Worm (Caenorhabditis elegans) whole organism, L1 larva: ENCODE results near the gene str-199.

Source experiments
- C16A3.4 ChIP-seq: fragments of 150-350 bp; optimal IDR thresholded peaks from 2 replicates; lab custom pipeline; 2014; ENCODE audit warnings: missing biosample characterization, missing genetic modification characterization
- Y116A8C.19 ChIP-seq: sonication (generic microtip); optimal IDR thresholded peaks from 2 replicates; lab custom pipeline; 2016; ENCODE audit warnings: missing compliant biosample characterization, missing genetic modification characterization, borderline replicate concordance
- aha-1 ChIP-seq: fragments of 150-350 bp; optimal IDR thresholded peaks from 2 replicates; lab custom pipeline; 2014; ENCODE audit warnings: missing biosample characterization, missing genetic modification characterization
- alr-1 ChIP-seq: fragments of 200-800 bp; sonication (Bioruptor generic); optimal IDR thresholded peaks from 2 replicates; lab custom pipeline; 2018; ENCODE audit warnings: borderline replicate concordance, mild to moderate bottlenecking, missing genetic modification characterization, missing compliant biosample characterization
- aly-2 ChIP-seq: fragments of 150-350 bp; optimal IDR thresholded peaks from 2 replicates; lab custom pipeline; 2014; ENCODE audit warnings: missing biosample characterization, missing genetic modification characterization
- ama-1 ChIP-seq: fragments of 150-350 bp; optimal IDR thresholded peaks from 2 replicates; lab custom pipeline; 2014
- ceh-63 ChIP-seq: fragments of 200-800 bp; sonication (Bioruptor generic); optimal IDR thresholded peaks from 2 replicates; lab custom pipeline; 2018; ENCODE audit warnings: mild to moderate bottlenecking, missing genetic modification characterization, missing compliant biosample characterization
- ceh-90 ChIP-seq: sonication (generic microtip); optimal IDR thresholded peaks from 2 replicates; lab custom pipeline; 2016; ENCODE audit warnings: missing genetic modification characterization, missing compliant biosample characterization
- dsc-1 ChIP-seq: sonication (generic microtip); optimal IDR thresholded peaks from 2 replicates; lab custom pipeline; 2016; ENCODE audit warnings: mild to moderate bottlenecking, missing genetic modification characterization, missing compliant biosample characterization
- efl-3 ChIP-seq: fragments of 200-800 bp; sonication (Bioruptor generic); optimal IDR thresholded peaks from 2 replicates; lab custom pipeline; 2018; ENCODE audit warnings: mild to moderate bottlenecking, missing genetic modification characterization, missing compliant biosample characterization
- egl-27 ChIP-seq, 2 experiments: fragments of 150-350 bp in 1 of 2; sonication (generic microtip); optimal IDR thresholded peaks; 3 replicates each; lab custom pipeline; 2017 to 2018; ENCODE audit warnings: missing biosample characterization in 2 of 2, missing genetic modification characterization in 2 of 2, missing genetic modification reagents in 2 of 2
- ets-5 ChIP-seq: fragments of 200-800 bp; sonication (Bioruptor generic); IDR thresholded peaks from 2 replicates; pipeline ENCODE4 v1.3.6; 2022; ENCODE audit warnings: missing genetic modification characterization, missing compliant biosample characterization
- fkh-8 ChIP-seq: sonication (generic microtip); optimal IDR thresholded peaks from 2 replicates; lab custom pipeline; 2016; ENCODE audit warnings: mild to moderate bottlenecking, missing genetic modification characterization, missing compliant biosample characterization
- hlh-17 ChIP-seq: fragments of 200-800 bp; sonication (Bioruptor generic); optimal IDR thresholded peaks from 2 replicates; lab custom pipeline; 2018; ENCODE audit warnings: missing genetic modification characterization, mild to moderate bottlenecking, missing compliant biosample characterization, moderate library complexity, borderline replicate concordance
- hlh-4 ChIP-seq: sonication (generic microtip); optimal IDR thresholded peaks from 2 replicates; lab custom pipeline; 2016; ENCODE audit warnings: mild to moderate bottlenecking, missing genetic modification characterization, missing compliant biosample characterization
- irx-1 ChIP-seq: sonication (generic microtip); optimal IDR thresholded peaks from 2 replicates; lab custom pipeline; 2016; ENCODE audit warnings: missing genetic modification characterization, missing compliant biosample characterization
- isw-1 ChIP-seq: fragments of 200-800 bp; sonication (Bioruptor generic); IDR thresholded peaks from 2 replicates; pipeline ENCODE4 v1.3.6; 2022; ENCODE audit warnings: missing genetic modification characterization, missing compliant biosample characterization
- jun-1 ChIP-seq: fragments of 150-350 bp; optimal IDR thresholded peaks from 2 replicates; lab custom pipeline; 2014; ENCODE audit warnings: missing biosample characterization, missing genetic modification reagents, missing genetic modification characterization
- lin-14 ChIP-seq: fragments of 200-800 bp; sonication (Bioruptor generic); optimal IDR thresholded peaks from 2 replicates; lab custom pipeline; 2018; ENCODE audit warnings: mild to moderate bottlenecking, missing genetic modification characterization, moderate library complexity, missing compliant biosample characterization
- lin-15B ChIP-seq: fragments of 150-350 bp; sonication (generic microtip); optimal IDR thresholded peaks from 3 replicates; lab custom pipeline; 2014; ENCODE audit warnings: missing biosample characterization, missing genetic modification characterization
- lin-39 ChIP-seq: fragments of 150-350 bp; optimal IDR thresholded peaks from 2 replicates; lab custom pipeline; 2014; ENCODE audit warnings: missing biosample characterization, missing genetic modification reagents, missing genetic modification characterization
- mdl-1 ChIP-seq, 2 experiments: fragments of 150-350 bp; optimal IDR thresholded peaks; 2 replicates each; lab custom pipeline; 2014 to 2017; ENCODE audit warnings: missing biosample characterization in 2 of 2, missing genetic modification characterization in 2 of 2, inconsistent platforms in 1 of 2
- nhr-20 ChIP-seq: sonication (generic microtip); optimal IDR thresholded peaks from 2 replicates; lab custom pipeline; 2016; ENCODE audit warnings: mild to moderate bottlenecking, missing genetic modification characterization, missing compliant biosample characterization
- nhr-237 ChIP-seq: fragments of 150-350 bp; optimal IDR thresholded peaks from 2 replicates; lab custom pipeline; 2014; ENCODE audit warnings: missing biosample characterization, missing genetic modification characterization
- nhr-28 ChIP-seq: fragments of 150-350 bp; optimal IDR thresholded peaks from 2 replicates; lab custom pipeline; 2014; ENCODE audit warnings: missing biosample characterization, missing genetic modification characterization
- nhr-76 ChIP-seq: sonication (generic microtip); optimal IDR thresholded peaks from 2 replicates; lab custom pipeline; 2017; ENCODE audit warnings: missing biosample characterization, missing genetic modification characterization
- pqm-1 ChIP-seq: sonication (generic microtip); optimal IDR thresholded peaks from 3 replicates; lab custom pipeline; 2017; ENCODE audit warnings: missing biosample characterization, missing genetic modification characterization
- skn-1 ChIP-seq: fragments of 150-350 bp; optimal IDR thresholded peaks from 2 replicates; lab custom pipeline; 2014; ENCODE audit warnings: missing biosample characterization, missing genetic modification characterization
- snu-23 ChIP-seq: sonication (generic microtip); optimal IDR thresholded peaks from 2 replicates; lab custom pipeline; 2016; ENCODE audit warnings: missing genetic modification characterization, missing compliant biosample characterization
- sox-4 ChIP-seq: sonication (generic microtip); optimal IDR thresholded peaks from 2 replicates; lab custom pipeline; 2016; ENCODE audit warnings: missing genetic modification characterization, missing compliant biosample characterization
- sptf-1 ChIP-seq: fragments of 150-350 bp; optimal IDR thresholded peaks from 2 replicates; lab custom pipeline; 2014; ENCODE audit warnings: missing biosample characterization, missing genetic modification characterization
- sup-37 ChIP-seq: fragments of 200-800 bp; sonication (Bioruptor generic); optimal IDR thresholded peaks from 2 replicates; lab custom pipeline; 2018; ENCODE audit warnings: mild to moderate bottlenecking, missing genetic modification characterization, missing compliant biosample characterization
- unc-62 ChIP-seq: fragments of 150-350 bp; optimal IDR thresholded peaks from 2 replicates; lab custom pipeline; 2014; ENCODE audit warnings: missing biosample characterization, missing genetic modification reagents, missing genetic modification characterization
- xbp-1 ChIP-seq: sonication (generic microtip); optimal IDR thresholded peaks from 2 replicates; lab custom pipeline; 2016; ENCODE audit warnings: missing genetic modification characterization, missing compliant biosample characterization
- ztf-11 ChIP-seq, 2 experiments: sonication (generic microtip); optimal IDR thresholded peaks; 2 replicates each; lab custom pipeline; 2016 to 2017; ENCODE audit warnings: missing genetic modification characterization in 2 of 2, missing biosample characterization in 1 of 2, missing compliant biosample characterization in 1 of 2
- ztf-4 ChIP-seq: fragments of 150-350 bp; optimal IDR thresholded peaks from 2 replicates; lab custom pipeline; 2014; ENCODE audit warnings: missing biosample characterization, missing genetic modification characterization

The str-199 gene

DNA sequence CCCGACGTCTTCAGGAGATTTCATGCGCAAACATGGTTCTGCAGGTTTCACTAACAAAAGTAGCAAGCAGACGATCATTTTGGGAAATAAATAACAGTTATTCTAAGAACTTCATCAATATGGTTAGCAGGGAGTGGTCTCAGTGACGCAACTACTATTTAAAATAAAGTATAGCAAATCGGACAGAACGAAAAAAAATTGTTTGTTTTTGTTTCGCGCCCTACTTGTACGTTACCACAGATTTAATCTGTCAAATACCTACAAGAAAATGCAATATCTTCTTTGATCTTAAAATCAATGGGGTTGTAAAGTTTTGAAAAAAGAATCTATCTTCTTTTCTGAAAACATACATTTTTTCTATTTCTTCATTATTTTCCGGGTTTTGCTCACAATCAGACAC, 8.6 kb upstream of the str-199 start, which contains the start of gene srz-96:
TSS of gene srz-96 (plus strand) at position 301 of the 400 bp plus-strand sequence.
- TF ChIP-seq ztf-11 (tag; optimal IDR thresholded peaks at IDR 0.05; lab: Kevin White, UChicago) (no peak), irx-1 (tag; lab: Kevin White, UChicago) (no peak), nhr-237 (tag; lab: Kevin White, UChicago) (no peak)

DNA sequence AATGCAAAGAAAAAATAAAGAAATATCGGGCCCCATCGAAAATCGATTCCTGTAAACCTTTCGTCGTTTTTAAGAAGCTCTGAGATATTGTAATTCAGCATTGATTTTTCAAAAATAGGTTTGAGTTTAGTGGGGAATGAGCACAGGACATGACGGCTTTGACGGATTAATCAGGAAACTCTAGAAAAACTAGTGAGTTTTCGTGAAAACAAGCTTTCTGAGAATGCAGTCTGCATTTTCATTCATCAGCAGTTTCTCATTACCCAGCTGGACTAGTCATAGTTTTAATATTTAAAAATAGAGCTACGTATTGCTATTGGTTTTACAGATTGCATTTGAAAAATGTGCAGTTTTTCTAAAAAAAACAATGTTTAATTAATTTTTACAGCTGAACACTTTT, 1.9 kb upstream of the str-199 start, which contains the start of gene srz-47:
TSS of gene srz-47 (minus strand) at position 101 of the 400 bp plus-strand sequence.
- peak; percentile 29 for TF ChIP-seq hlh-4
- no peak for TF ChIP-seq mdl-1 (tag; optimal IDR thresholded peaks at IDR 0.05; lab: Kevin White, UChicago)
- no peak for TF ChIP-seq lin-15B (tag; lab: Kevin White, UChicago)

DNA sequence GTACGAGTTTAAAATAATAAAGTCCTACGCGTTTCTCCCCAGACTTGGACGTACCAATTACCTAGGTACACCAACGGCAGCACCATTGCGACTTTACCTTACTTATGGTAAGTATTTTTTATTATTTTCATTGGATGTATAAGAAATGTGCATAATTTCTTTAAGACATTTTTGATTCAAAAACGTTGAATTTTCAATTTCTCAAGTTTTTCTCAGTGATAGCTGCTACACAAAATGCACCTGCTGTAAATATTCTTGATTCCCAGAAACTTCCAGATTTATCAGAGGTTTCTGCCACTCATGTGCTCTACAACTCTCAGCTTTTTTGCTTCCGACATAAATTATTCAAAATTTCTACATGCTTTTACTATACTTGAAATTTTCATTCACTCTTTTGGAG, 8.3 kb downstream of the str-199 start, which contains the start of gene srh-159:
TSS of gene srh-159 (plus strand) at position 301 of the 400 bp plus-strand sequence.
- TF ChIP-seq hlh-4 (peak; percentile 90), nhr-28 (tag; lab: Kevin White, UChicago) (no peak), alr-1 (tag; lab: Kevin White, UChicago) (no peak)
- TF ChIP-seq, all 84 proteins: peak for 1

DNA sequence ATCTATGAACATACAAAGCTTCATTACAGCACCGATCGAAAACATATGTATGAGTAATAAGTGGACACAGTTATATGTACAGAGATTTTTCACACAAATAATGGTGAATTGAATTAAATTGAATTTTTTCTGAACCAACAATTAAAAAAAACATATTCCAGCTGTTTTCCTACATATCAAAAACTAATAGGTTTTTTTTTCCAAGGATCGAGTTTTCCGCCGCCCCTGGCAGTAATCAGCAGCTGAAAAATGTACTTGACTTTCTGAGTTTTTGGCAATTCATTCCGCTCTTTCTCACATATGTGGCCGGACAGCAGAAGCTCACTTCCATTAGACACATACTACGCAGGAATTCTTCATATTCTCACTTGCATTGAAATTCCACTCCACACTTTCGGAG, 11.8 kb downstream of the str-199 start, which contains the start of gene srh-174:
TSS of gene srh-174 (plus strand) at position 301 of the 400 bp plus-strand sequence.
- TF ChIP-seq ceh-63 (GFP tag; lab: Kevin White, UChicago) = no peak
- TF ChIP-seq hlh-4 = peak; percentile 45
- no peak for TF ChIP-seq snu-23 (GFP tag; lab: Kevin White, UChicago)
- TF ChIP-seq nhr-28 (tag; lab: Kevin White, UChicago) = no peak
- TF ChIP-seq lin-14 = no peak
- TF ChIP-seq, all 84 proteins: peak for 1

DNA sequence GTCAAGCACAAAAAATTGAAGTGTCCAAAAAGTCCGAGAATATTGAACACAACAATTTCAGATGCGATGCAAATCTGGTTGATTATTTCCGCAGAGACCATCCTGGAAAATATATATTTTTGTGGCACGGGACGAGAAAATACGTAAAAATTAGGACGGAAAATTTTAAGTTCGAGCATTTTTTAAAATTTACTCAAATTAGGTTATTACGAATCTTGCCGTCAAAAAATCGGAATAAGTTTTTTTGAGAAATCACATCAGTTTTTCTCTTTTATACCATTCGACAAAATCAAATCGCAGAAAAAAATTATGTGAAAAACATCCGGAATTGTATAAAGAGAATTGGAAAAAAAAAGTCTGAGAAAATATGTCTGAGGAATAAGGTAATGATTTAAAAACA, 12.3 kb downstream of the str-199 start, which contains the start of gene srsx-1:
TSS of gene srsx-1 (minus strand) at position 101 of the 400 bp plus-strand sequence.
- no peak for TF ChIP-seq mdl-1 (tag; optimal IDR thresholded peaks at IDR 0.05; lab: Kevin White, UChicago)
- no peak for TF ChIP-seq jun-1 (tag; lab: Kevin White, UChicago)
- no peak for TF ChIP-seq dsc-1 (tag; lab: Kevin White, UChicago)
- no peak for TF ChIP-seq skn-1 (tag; lab: Kevin White, UChicago)
- TF ChIP-seq lin-39 (tag; lab: Kevin White, UChicago) = no peak
- no peak for TF ChIP-seq sox-4 (tag; lab: Kevin White, UChicago)
- no peak for TF ChIP-seq isw-1
- no peak for TF ChIP-seq egl-27 (tag; optimal IDR thresholded peaks at IDR 0.05; lab: Kevin White, UChicago)
- TF ChIP-seq nhr-20 (tag; lab: Kevin White, UChicago) = no peak
- TF ChIP-seq ztf-4 = no peak
- TF ChIP-seq aha-1 (tag; lab: Kevin White, UChicago) = no peak
- no peak for TF ChIP-seq lin-15B (tag; lab: Kevin White, UChicago)
- TF ChIP-seq ceh-90 (tag; lab: Kevin White, UChicago) = no peak
- no peak for TF ChIP-seq sptf-1 (tag; lab: Kevin White, UChicago)

DNA sequence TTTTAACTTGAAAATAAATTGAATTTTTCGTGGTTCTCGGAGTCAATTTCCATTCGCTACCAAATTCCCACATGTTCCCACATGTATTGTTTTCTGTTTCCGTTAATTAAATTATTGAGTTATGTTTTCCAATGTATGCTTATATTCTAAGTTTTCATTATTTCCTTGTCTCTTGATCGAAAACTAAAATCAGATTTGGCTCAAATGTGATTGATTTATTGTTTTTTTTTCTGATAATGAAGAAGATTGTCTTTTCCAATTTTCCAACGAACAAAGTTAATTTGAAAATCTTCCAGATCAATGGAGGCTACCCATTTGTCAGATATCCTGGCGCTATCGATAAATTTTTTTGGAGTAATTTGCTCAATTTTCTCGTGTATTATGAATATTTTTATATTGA, 16.6 kb downstream of the str-199 start, which contains the start of gene srbc-25:
TSS of gene srbc-25 (plus strand) at position 301 of the 400 bp plus-strand sequence.
- TF ChIP-seq efl-3 (GFP tag; lab: Kevin White, UChicago) (no peak), pqm-1 (tag; lab: Kevin White, UChicago) (no peak), hlh-17 (GFP tag; lab: Kevin White, UChicago) (no peak), aly-2 (no peak), snu-23 (GFP tag; lab: Kevin White, UChicago) (no peak), ama-1 (lab: Kevin White, UChicago) (no peak), sup-37 (GFP tag; lab: Kevin White, UChicago) (no peak), nhr-20 (tag; lab: Kevin White, UChicago) (no peak), nhr-28 (tag; lab: Kevin White, UChicago) (no peak), nhr-76 (tag; lab: Kevin White, UChicago) (no peak), C16A3.4 (tag; lab: Kevin White, UChicago) (no peak), Y116A8C.19 (tag; lab: Kevin White, UChicago) (no peak), lin-15B (tag; lab: Kevin White, UChicago) (no peak), ets-5 (GFP tag; lab: Robert Waterston, UW) (no peak), unc-62 (GFP tag; lab: Kevin White, UChicago) (no peak), fkh-8 (tag; lab: Kevin White, UChicago) (no peak), xbp-1 (tag; lab: Kevin White, UChicago) (no peak), ceh-63 (GFP tag; lab: Kevin White, UChicago) (no peak), ceh-90 (tag; lab: Kevin White, UChicago) (no peak)
- TF ChIP-seq, all 84 proteins: peak for 0
